Worm (Caenorhabditis elegans) whole organism, late embryonic: ENCODE data around the gene lron-2.

ENCODE experiments used
- C38D4.7 ChIP-seq: fragments of 200-800 bp; sonication (Bioruptor generic); optimal IDR thresholded peaks from 2 replicates; lab custom pipeline; 2018; ENCODE audit warnings: mild to moderate bottlenecking, missing genetic modification characterization, moderate library complexity, missing compliant biosample characterization
- F13H6.1 ChIP-seq: sonication (generic microtip); optimal IDR thresholded peaks from 2 replicates; lab custom pipeline; 2016; ENCODE audit warnings: missing genetic modification characterization, missing compliant biosample characterization
- K02D7.2 ChIP-seq: sonication (generic microtip); optimal IDR thresholded peaks from 2 replicates; lab custom pipeline; 2017; ENCODE audit warnings: mild to moderate bottlenecking, missing genetic modification characterization, missing compliant biosample characterization
- K09A11.1 ChIP-seq: sonication (generic microtip); optimal IDR thresholded peaks from 2 replicates; lab custom pipeline; 2017; ENCODE audit warnings: antibody characterized with exemption, mild to moderate bottlenecking, missing genetic modification characterization, missing compliant biosample characterization; ENCODE audit not compliant: insufficient read depth
- T23F11.4 ChIP-seq: fragments of 200-800 bp; sonication (Bioruptor generic); optimal IDR thresholded peaks from 2 replicates; lab custom pipeline; 2018; ENCODE audit warnings: mild to moderate bottlenecking, missing genetic modification characterization, missing compliant biosample characterization
- Y22D7AL.16 ChIP-seq: sonication (generic microtip); optimal IDR thresholded peaks from 2 replicates; lab custom pipeline; 2016; ENCODE audit warnings: missing genetic modification characterization, missing compliant biosample characterization
- ahr-1 ChIP-seq: sonication (generic microtip); optimal IDR thresholded peaks from 2 replicates; lab custom pipeline; 2016; ENCODE audit warnings: missing genetic modification characterization, missing compliant biosample characterization
- ama-1 ChIP-seq: fragments of 150-350 bp; optimal IDR thresholded peaks from 2 replicates; lab custom pipeline; 2014
- ceh-14 ChIP-seq: sonication (generic microtip); optimal IDR thresholded peaks from 2 replicates; lab custom pipeline; 2016; ENCODE audit warnings: missing genotype, missing genetic modification characterization, missing compliant biosample characterization
- ceh-19 ChIP-seq: fragments of 200-800 bp; sonication (Bioruptor generic); optimal IDR thresholded peaks from 2 replicates; lab custom pipeline; 2018; ENCODE audit warnings: mild to moderate bottlenecking, missing genetic modification characterization, missing compliant biosample characterization
- ceh-2 ChIP-seq: sonication (generic microtip); optimal IDR thresholded peaks from 2 replicates; lab custom pipeline; 2016; ENCODE audit warnings: missing genotype, missing genetic modification characterization, missing compliant biosample characterization
- ceh-22 ChIP-seq: sonication (generic microtip); optimal IDR thresholded peaks from 2 replicates; lab custom pipeline; 2017; ENCODE audit warnings: missing biosample characterization, missing genetic modification characterization
- ceh-30 ChIP-seq: fragments of 150-350 bp; optimal IDR thresholded peaks from 2 replicates; lab custom pipeline; 2014; ENCODE audit warnings: missing biosample characterization, missing genetic modification characterization
- ceh-31 ChIP-seq: sonication (generic microtip); optimal IDR thresholded peaks from 2 replicates; lab custom pipeline; 2016; ENCODE audit warnings: missing genetic modification characterization, missing compliant biosample characterization
- ceh-34 ChIP-seq: sonication (generic microtip); optimal IDR thresholded peaks from 2 replicates; lab custom pipeline; 2016; ENCODE audit warnings: mild to moderate bottlenecking, missing genetic modification characterization, missing compliant biosample characterization
- ceh-48 ChIP-seq: sonication (generic microtip); optimal IDR thresholded peaks from 2 replicates; lab custom pipeline; 2016; ENCODE audit warnings: missing genetic modification characterization, inconsistent platforms, missing compliant biosample characterization
- ceh-6 ChIP-seq: fragments of 200-800 bp; sonication (Bioruptor generic); optimal IDR thresholded peaks from 2 replicates; lab custom pipeline; 2018; ENCODE audit warnings: mild to moderate bottlenecking, missing genetic modification characterization, missing compliant biosample characterization
- che-1 ChIP-seq: sonication (generic microtip); optimal IDR thresholded peaks from 2 replicates; lab custom pipeline; 2016; ENCODE audit warnings: mild to moderate bottlenecking, missing genetic modification characterization, missing compliant biosample characterization
- dve-1 ChIP-seq: sonication (generic microtip); optimal IDR thresholded peaks from 2 replicates; lab custom pipeline; 2017; ENCODE audit warnings: antibody characterized with exemption, mild to moderate bottlenecking, missing genetic modification characterization, missing compliant biosample characterization
- elt-2 ChIP-seq: sonication (generic microtip); optimal IDR thresholded peaks from 2 replicates; lab custom pipeline; 2016; ENCODE audit warnings: missing genetic modification reagents, missing genetic modification characterization, missing compliant biosample characterization
- elt-4 ChIP-seq: sonication (generic microtip); optimal IDR thresholded peaks from 2 replicates; lab custom pipeline; 2016; ENCODE audit warnings: missing genetic modification characterization, missing compliant biosample characterization
- fax-1 ChIP-seq: sonication (generic microtip); optimal IDR thresholded peaks from 2 replicates; lab custom pipeline; 2016; ENCODE audit warnings: missing genotype, missing genetic modification characterization, missing compliant biosample characterization
- fkh-10 ChIP-seq: fragments of 150-350 bp; optimal IDR thresholded peaks from 2 replicates; lab custom pipeline; 2014; ENCODE audit warnings: missing biosample characterization, missing genetic modification reagents, missing genetic modification characterization
- fkh-6 ChIP-seq: sonication (generic microtip); optimal IDR thresholded peaks from 2 replicates; lab custom pipeline; 2016; ENCODE audit warnings: missing genetic modification characterization, missing compliant biosample characterization
- gmeb-2 ChIP-seq: sonication (generic microtip); optimal IDR thresholded peaks from 2 replicates; lab custom pipeline; 2016; ENCODE audit warnings: missing genetic modification characterization, inconsistent platforms, missing compliant biosample characterization
- hlh-15 ChIP-seq: sonication (generic microtip); optimal IDR thresholded peaks from 2 replicates; lab custom pipeline; 2016; ENCODE audit warnings: missing genetic modification characterization, missing compliant biosample characterization
- hlh-30 ChIP-seq: sonication (generic microtip); optimal IDR thresholded peaks from 2 replicates; lab custom pipeline; 2017; ENCODE audit warnings: antibody characterized with exemption, missing genetic modification characterization, missing compliant biosample characterization; ENCODE audit not compliant: insufficient read depth
- hlh-6 ChIP-seq: sonication (generic microtip); optimal IDR thresholded peaks from 2 replicates; lab custom pipeline; 2016; ENCODE audit warnings: missing genotype, missing genetic modification characterization, missing compliant biosample characterization
- lin-11 ChIP-seq: fragments of 200-800 bp; sonication (Bioruptor generic); optimal IDR thresholded peaks from 2 replicates; lab custom pipeline; 2018; ENCODE audit warnings: mild to moderate bottlenecking, missing genetic modification characterization, missing compliant biosample characterization
- mec-3 ChIP-seq: sonication (generic microtip); optimal IDR thresholded peaks from 2 replicates; lab custom pipeline; 2016; ENCODE audit warnings: borderline replicate concordance, missing genetic modification characterization, missing compliant biosample characterization
- nhr-11 ChIP-seq: fragments of 150-350 bp; optimal IDR thresholded peaks from 2 replicates; lab custom pipeline; 2014; ENCODE audit warnings: missing biosample characterization, missing genetic modification characterization
- npax-4 ChIP-seq: sonication (generic microtip); optimal IDR thresholded peaks from 2 replicates; lab custom pipeline; 2016; ENCODE audit warnings: missing genetic modification characterization, missing compliant biosample characterization
- pag-3 ChIP-seq: sonication (generic microtip); optimal IDR thresholded peaks from 2 replicates; lab custom pipeline; 2016; ENCODE audit warnings: missing compliant biosample characterization, missing genetic modification characterization, borderline replicate concordance
- pax-1 ChIP-seq: fragments of 150-350 bp; optimal IDR thresholded peaks from 2 replicates; lab custom pipeline; 2014; ENCODE audit warnings: missing biosample characterization, missing genetic modification characterization
- pha-4 ChIP-seq: fragments of 150-350 bp; optimal IDR thresholded peaks from 2 replicates; lab custom pipeline; 2018; ENCODE audit warnings: missing biosample characterization, missing genetic modification reagents, missing genetic modification characterization
- ref-2 ChIP-seq: sonication (generic microtip); optimal IDR thresholded peaks from 2 replicates; lab custom pipeline; 2016; ENCODE audit warnings: missing genetic modification characterization, missing compliant biosample characterization
- sox-2 ChIP-seq: fragments of 200-800 bp; sonication (Bioruptor generic); IDR thresholded peaks from 2 replicates; pipeline ENCODE4 v1.3.6; 2022; ENCODE audit warnings: missing genetic modification reagents, missing genetic modification characterization, missing compliant biosample characterization
- syd-9 ChIP-seq: sonication (generic microtip); optimal IDR thresholded peaks from 2 replicates; lab custom pipeline; 2016; ENCODE audit warnings: mild to moderate bottlenecking, missing genetic modification characterization, moderate library complexity, missing compliant biosample characterization
- tbx-2 ChIP-seq: sonication (generic microtip); optimal IDR thresholded peaks from 2 replicates; lab custom pipeline; 2016; ENCODE audit warnings: missing genetic modification characterization, missing compliant biosample characterization
- tbx-7 ChIP-seq: sonication (generic microtip); optimal IDR thresholded peaks from 2 replicates; lab custom pipeline; 2016; ENCODE audit warnings: missing genotype, missing genetic modification characterization, missing compliant biosample characterization
- unc-55 ChIP-seq: sonication (generic microtip); optimal IDR thresholded peaks from 2 replicates; lab custom pipeline; 2017; ENCODE audit warnings: missing biosample characterization, missing genetic modification reagents, missing genetic modification characterization
- unc-86 ChIP-seq: sonication (generic microtip); optimal IDR thresholded peaks from 2 replicates; lab custom pipeline; 2016; ENCODE audit warnings: missing genetic modification characterization, missing compliant biosample characterization

The lron-2 gene

DNA sequence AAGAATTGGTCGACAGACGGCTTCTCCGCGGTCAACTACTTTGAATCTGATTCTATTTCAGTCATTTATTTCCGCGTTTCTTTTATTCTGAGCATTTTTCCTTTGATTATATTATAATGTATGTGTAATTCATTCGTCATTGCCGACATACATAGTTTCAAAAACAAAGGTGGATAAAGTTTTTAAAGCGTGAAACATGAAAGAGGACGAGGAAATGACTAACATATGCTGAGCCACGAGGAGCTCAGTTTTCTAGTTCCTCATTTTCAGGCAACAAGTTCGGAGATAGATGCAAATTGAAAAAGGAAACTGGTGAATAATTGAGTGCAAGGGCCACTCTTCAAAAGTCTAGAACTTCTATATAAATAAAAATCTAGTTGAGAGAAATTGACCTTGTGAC is 19.2 kb downstream of the lron-2 start:
- TF ChIP-seq K02D7.2 (tag; lab: Kevin White, UChicago) = no peak
- no peak for TF ChIP-seq fkh-6
- no peak for TF ChIP-seq hlh-30
- no peak for TF ChIP-seq dve-1 (tag; lab: Kevin White, UChicago)
- no peak for TF ChIP-seq ahr-1 (tag; lab: Kevin White, UChicago)
- TF ChIP-seq hlh-15 (tag; lab: Kevin White, UChicago) = no peak
- no peak for TF ChIP-seq mec-3 (tag; lab: Kevin White, UChicago)
- no peak for TF ChIP-seq ceh-19 (GFP tag; lab: Kevin White, UChicago)
- TF ChIP-seq nhr-11 (tag; lab: Kevin White, UChicago) = no peak
- no peak for TF ChIP-seq unc-86
- TF ChIP-seq F13H6.1 (tag; lab: Kevin White, UChicago) = no peak
- no peak for TF ChIP-seq ref-2 (tag; lab: Kevin White, UChicago)
- TF ChIP-seq fkh-10 (GFP tag; lab: Kevin White, UChicago) = no peak
- no peak for TF ChIP-seq pha-4 (tag; lab: Kevin White, UChicago)
- TF ChIP-seq ceh-48 = no peak
- no peak for TF ChIP-seq pax-1

DNA sequence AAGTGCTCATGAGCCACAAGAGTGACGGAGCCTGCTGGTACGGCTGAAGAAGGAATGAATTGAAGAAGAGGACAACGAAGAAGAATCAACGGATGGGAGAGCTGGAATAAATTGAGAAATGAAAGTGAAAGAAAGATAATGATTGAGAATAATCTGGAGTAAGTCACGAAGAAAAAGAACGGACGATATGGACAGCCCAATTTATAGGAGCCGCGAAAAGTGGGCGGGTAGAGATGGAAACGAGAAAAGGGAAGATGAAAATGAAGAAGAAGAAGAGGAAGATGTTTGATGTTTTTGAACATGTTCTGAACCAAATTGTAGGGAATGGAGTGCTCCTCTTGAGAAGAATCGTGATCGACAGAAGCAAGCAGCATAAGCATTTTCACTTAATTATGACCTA is 21.0 kb downstream of the lron-2 start, which contains the start of gene slc-17.7:
Gene slc-17.7, minus strand, starts transcription at position 101 of the 400 bp plus-strand sequence.
- TF ChIP-seq che-1 (no peak), pax-1 (no peak), npax-4 (no peak), gmeb-2 (no peak), K02D7.2 (tag; lab: Kevin White, UChicago) (no peak), tbx-7 (tag; lab: Kevin White, UChicago) (no peak), tbx-2 (tag; lab: Kevin White, UChicago) (no peak), fax-1 (tag; lab: Kevin White, UChicago) (no peak), ceh-14 (tag; lab: Kevin White, UChicago) (no peak), dve-1 (tag; lab: Kevin White, UChicago) (no peak), elt-2 (no peak), ceh-31 (tag; lab: Kevin White, UChicago) (no peak), K09A11.1 (tag; lab: Kevin White, UChicago) (no peak), fkh-10 (GFP tag; lab: Kevin White, UChicago) (no peak), ceh-34 (tag; lab: Kevin White, UChicago) (no peak), T23F11.4 (GFP tag; lab: Kevin White, UChicago) (no peak), syd-9 (tag; lab: Kevin White, UChicago) (no peak), ceh-6 (GFP tag; lab: Kevin White, UChicago) (no peak), pag-3 (tag; lab: Kevin White, UChicago) (no peak), hlh-6 (tag; lab: Kevin White, UChicago) (no peak)
- TF ChIP-seq, all 69 proteins: peak for 0

DNA sequence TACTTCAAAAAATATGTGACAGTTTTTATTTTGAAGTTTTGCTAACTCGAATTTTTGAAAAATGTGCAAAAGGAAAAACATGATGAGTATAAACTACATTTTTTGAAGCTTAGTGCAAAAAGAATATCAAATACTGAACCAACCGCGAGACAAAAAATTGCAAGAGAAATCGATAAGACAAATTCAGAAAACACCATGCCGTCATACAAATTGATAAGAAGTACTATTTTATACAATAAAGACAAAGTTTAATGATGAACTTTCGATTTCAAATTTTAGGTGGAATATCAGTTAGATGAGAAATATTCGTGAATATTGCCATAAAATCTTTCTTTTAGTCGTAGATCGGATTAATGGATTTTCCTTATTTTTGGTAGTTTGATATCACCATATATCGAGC is 24.7 kb downstream of the lron-2 start:
- TF ChIP-seq ceh-34 (tag; lab: Kevin White, UChicago) (no peak), lin-11 (no peak), che-1 (no peak), sox-2 (GFP tag; lab: Robert Waterston, UW) (no peak), pax-1 (no peak), ceh-2 (no peak), ref-2 (tag; lab: Kevin White, UChicago) (no peak), C38D4.7 (GFP tag; lab: Kevin White, UChicago) (no peak), ama-1 (lab: Kevin White, UChicago) (no peak)

DNA sequence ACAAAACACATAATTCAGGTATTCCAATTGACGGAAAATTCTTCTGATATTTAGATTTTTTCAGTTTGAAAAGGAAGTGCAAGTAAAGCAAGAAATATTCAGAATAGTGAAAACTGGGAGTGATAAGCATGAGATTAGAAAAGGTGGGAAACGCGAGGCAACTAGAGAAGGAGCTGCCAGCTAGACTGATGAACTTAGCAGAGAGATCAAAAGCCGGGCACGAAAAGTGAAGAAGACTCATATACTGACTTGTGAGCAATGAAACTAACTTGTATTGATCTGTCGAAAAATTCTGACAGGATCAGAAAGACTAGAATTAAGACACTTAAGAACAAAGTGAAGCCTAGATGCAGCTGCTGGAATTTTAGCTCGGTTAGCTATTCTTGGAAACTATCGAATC is 25.9 kb downstream of the lron-2 start, which contains the start of gene nhr-36:
Gene nhr-36, minus strand, starts transcription at position 101 of the 400 bp plus-strand sequence.
- TF ChIP-seq ceh-14 (tag; lab: Kevin White, UChicago) = no peak
- TF ChIP-seq ceh-22 = no peak
- no peak for TF ChIP-seq elt-4
- TF ChIP-seq tbx-2 (tag; lab: Kevin White, UChicago) = no peak
- no peak for TF ChIP-seq unc-86
- TF ChIP-seq hlh-6 (tag; lab: Kevin White, UChicago) = no peak
- no peak for TF ChIP-seq C38D4.7 (GFP tag; lab: Kevin White, UChicago)
- no peak for TF ChIP-seq ceh-48
- TF ChIP-seq Y22D7AL.16 (tag; lab: Kevin White, UChicago) = no peak
- no peak for TF ChIP-seq unc-55 (GFP tag; lab: Kevin White, UChicago)
- TF ChIP-seq pax-1 = no peak
- TF ChIP-seq ceh-30 = no peak
